Worm (Caenorhabditis elegans) whole organism, L3 larva: ENCODE results near the gene fbxb-5.

ENCODE experiments used
- R02D3.7 ChIP-seq: fragments of 150-350 bp; optimal IDR thresholded peaks from 2 replicates; lab custom pipeline; 2014; ENCODE audit warnings: missing biosample characterization, missing genetic modification characterization
- aly-2 ChIP-seq: fragments of 150-350 bp; optimal IDR thresholded peaks from 2 replicates; lab custom pipeline; 2014; ENCODE audit warnings: missing biosample characterization, missing genetic modification characterization
- ceh-16 ChIP-seq: sonication (generic microtip); optimal IDR thresholded peaks from 2 replicates; lab custom pipeline; 2017; ENCODE audit warnings: missing biosample characterization, missing genetic modification characterization
- ceh-28 ChIP-seq: fragments of 150-350 bp; optimal IDR thresholded peaks from 2 replicates; lab custom pipeline; 2014; ENCODE audit warnings: missing biosample characterization, missing genetic modification reagents, missing genetic modification characterization
- ceh-82 ChIP-seq: fragments of 150-350 bp; optimal IDR thresholded peaks from 2 replicates; lab custom pipeline; 2014; ENCODE audit warnings: missing biosample characterization, missing genetic modification characterization
- daf-12 ChIP-seq: fragments of 150-350 bp; optimal IDR thresholded peaks from 2 replicates; lab custom pipeline; 2014; ENCODE audit warnings: missing biosample characterization, missing genetic modification reagents, missing genetic modification characterization
- egl-27 ChIP-seq: sonication (generic microtip); optimal IDR thresholded peaks from 4 replicates; lab custom pipeline; 2017; ENCODE audit warnings: missing biosample characterization, missing genetic modification reagents, missing genetic modification characterization
- egl-5 ChIP-seq: fragments of 150-350 bp; optimal IDR thresholded peaks from 2 replicates; lab custom pipeline; 2017; ENCODE audit warnings: missing biosample characterization, missing genetic modification reagents, missing genetic modification characterization, inconsistent platforms
- elt-1 ChIP-seq: fragments of 150-350 bp; optimal IDR thresholded peaks from 2 replicates; lab custom pipeline; 2014; ENCODE audit warnings: missing biosample characterization, missing genetic modification characterization
- elt-2 ChIP-seq: sonication (generic microtip); optimal IDR thresholded peaks from 2 replicates; lab custom pipeline; 2016; ENCODE audit warnings: missing genetic modification reagents, mild to moderate bottlenecking, missing genetic modification characterization, missing compliant biosample characterization
- eor-1 ChIP-seq, 2 experiments: fragments of 150-350 bp; optimal IDR thresholded peaks; 2 replicates each; lab custom pipeline; 2014 to 2018; ENCODE audit warnings: missing biosample characterization in 2 of 2, missing genetic modification characterization in 2 of 2
- fkh-10 ChIP-seq: sonication (generic microtip); optimal IDR thresholded peaks from 2 replicates; lab custom pipeline; 2017; ENCODE audit warnings: missing biosample characterization, missing genetic modification reagents, missing genetic modification characterization
- fos-1 ChIP-seq: fragments of 150-350 bp; optimal IDR thresholded peaks from 2 replicates; lab custom pipeline; 2014; ENCODE audit warnings: missing biosample characterization, missing genetic modification characterization
- hmg-11 ChIP-seq: sonication (generic microtip); optimal IDR thresholded peaks from 2 replicates; lab custom pipeline; 2016; ENCODE audit warnings: missing genetic modification characterization, missing compliant biosample characterization
- lin-39 ChIP-seq: fragments of 150-350 bp; optimal IDR thresholded peaks from 2 replicates; lab custom pipeline; 2018; ENCODE audit warnings: missing biosample characterization, missing genetic modification reagents, missing genetic modification characterization
- lsy-12 ChIP-seq: sonication (generic microtip); optimal IDR thresholded peaks from 2 replicates; lab custom pipeline; 2016; ENCODE audit warnings: mild to moderate bottlenecking, missing genetic modification characterization, missing compliant biosample characterization
- mml-1 ChIP-seq: fragments of 150-350 bp; sonication (generic microtip); optimal IDR thresholded peaks from 3 replicates; lab custom pipeline; 2014; ENCODE audit warnings: missing biosample characterization, missing genetic modification characterization
- nhr-11 ChIP-seq: fragments of 150-350 bp; optimal IDR thresholded peaks from 2 replicates; lab custom pipeline; 2014; ENCODE audit warnings: missing biosample characterization, missing genetic modification characterization
- nhr-237 ChIP-seq: fragments of 150-350 bp; optimal IDR thresholded peaks from 2 replicates; lab custom pipeline; 2014; ENCODE audit warnings: missing biosample characterization, missing genetic modification characterization
- nhr-43 ChIP-seq: sonication (generic microtip); optimal IDR thresholded peaks from 2 replicates; lab custom pipeline; 2016; ENCODE audit warnings: mild to moderate bottlenecking, missing genetic modification characterization, missing compliant biosample characterization; ENCODE audit not compliant: poor library complexity, severe bottlenecking
- nhr-76 ChIP-seq: fragments of 150-350 bp; sonication (generic microtip); optimal IDR thresholded peaks from 5 replicates; lab custom pipeline; 2014; ENCODE audit warnings: missing biosample characterization, missing genetic modification characterization
- nhr-77 ChIP-seq: fragments of 150-350 bp; optimal IDR thresholded peaks from 2 replicates; lab custom pipeline; 2014; ENCODE audit warnings: missing biosample characterization, missing genetic modification characterization
- pha-4 ChIP-seq: fragments of 150-350 bp; optimal IDR thresholded peaks from 2 replicates; lab custom pipeline; 2014; ENCODE audit warnings: missing biosample characterization, missing genetic modification reagents, missing genetic modification characterization
- pqm-1 ChIP-seq: fragments of 150-350 bp; optimal IDR thresholded peaks from 2 replicates; lab custom pipeline; 2017; ENCODE audit warnings: missing biosample characterization, missing genetic modification characterization, inconsistent platforms
- sea-2 ChIP-seq: fragments of 150-350 bp; sonication (generic microtip); optimal IDR thresholded peaks from 4 replicates; lab custom pipeline; 2014; ENCODE audit warnings: missing biosample characterization, missing genetic modification reagents, missing genetic modification characterization
- skn-1 ChIP-seq: fragments of 150-350 bp; optimal IDR thresholded peaks from 2 replicates; lab custom pipeline; 2014; ENCODE audit warnings: missing biosample characterization, missing genetic modification characterization
- snpc-4 ChIP-seq: fragments of 150-350 bp; optimal IDR thresholded peaks from 2 replicates; lab custom pipeline; 2014; ENCODE audit warnings: missing biosample characterization, missing genetic modification characterization
- unc-39 ChIP-seq: sonication (generic microtip); optimal IDR thresholded peaks from 4 replicates; lab custom pipeline; 2017; ENCODE audit warnings: missing biosample characterization, missing genetic modification characterization
- unc-62 ChIP-seq: fragments of 150-350 bp; sonication (generic microtip); optimal IDR thresholded peaks from 4 replicates; lab custom pipeline; 2014; ENCODE audit warnings: missing biosample characterization, missing genetic modification reagents, missing genetic modification characterization
- zag-1 ChIP-seq: fragments of 150-350 bp; optimal IDR thresholded peaks from 2 replicates; lab custom pipeline; 2014; ENCODE audit warnings: missing biosample characterization, missing genetic modification characterization
- ztf-4 ChIP-seq: fragments of 150-350 bp; optimal IDR thresholded peaks from 2 replicates; lab custom pipeline; 2014; ENCODE audit warnings: missing biosample characterization, missing genetic modification characterization

Gene fbxb-5

ce11 chrII:1761564-1761963, 39.3 kb upstream of the fbxb-5 start, which contains the start of gene F36H5.4:
Gene F36H5.4, plus strand, starts transcription at chrII:1761864.
- TF ChIP-seq pha-4 (tag; lab: Kevin White, UChicago) (no peak), nhr-77 (tag; lab: Kevin White, UChicago) (no peak), elt-2 (tag; lab: Kevin White, UChicago) (no peak), unc-62 (GFP tag; lab: Kevin White, UChicago) (no peak), fkh-10 (GFP tag; lab: Kevin White, UChicago) (no peak), snpc-4 (tag; lab: Kevin White, UChicago) (no peak), aly-2 (tag; lab: Kevin White, UChicago) (no peak), hmg-11 (tag; lab: Kevin White, UChicago) (no peak), eor-1 (tag; optimal IDR thresholded peaks at IDR 0.05; lab: Kevin White, UChicago) (no peak), ztf-4 (tag; lab: Kevin White, UChicago) (no peak), pqm-1 (tag; lab: Kevin White, UChicago) (no peak), egl-27 (tag; lab: Kevin White, UChicago) (no peak), skn-1 (tag; lab: Kevin White, UChicago) (no peak), nhr-237 (tag; lab: Kevin White, UChicago) (no peak)

- TF ChIP-seq unc-62 (GFP tag; lab: Kevin White, UChicago) (no peak), nhr-76 (tag; lab: Kevin White, UChicago) (no peak), skn-1 (tag; lab: Kevin White, UChicago) (no peak), fos-1 (tag; lab: Kevin White, UChicago) (no peak), nhr-43 (tag; lab: Kevin White, UChicago) (no peak), lsy-12 (tag; lab: Kevin White, UChicago) (no peak), R02D3.7 (tag; lab: Kevin White, UChicago) (no peak), lin-39 (tag; lab: Kevin White, UChicago) (no peak), eor-1 (tag; optimal IDR thresholded peaks at IDR 0.05; lab: Kevin White, UChicago) (no peak), egl-5 (tag; lab: Kevin White, UChicago) (no peak)
These were observed 37.3 kb upstream of the fbxb-5 start, which contains the start of gene F36H5.18 for ce11 chrII:1759602-1760001. Gene F36H5.18, plus strand, starts transcription at chrII:1759902.

- TF ChIP-seq egl-27 (tag; lab: Kevin White, UChicago), result no peak
- no peak for TF ChIP-seq fos-1 (tag; lab: Kevin White, UChicago)
- TF ChIP-seq elt-1 (tag; lab: Kevin White, UChicago), result no peak
- no peak for TF ChIP-seq nhr-11 (tag; lab: Kevin White, UChicago)
- no peak for TF ChIP-seq unc-62 (GFP tag; lab: Kevin White, UChicago)
- no peak for TF ChIP-seq eor-1 (tag; optimal IDR thresholded peaks at IDR 0.05; lab: Kevin White, UChicago)
- TF ChIP-seq ztf-4 (tag; lab: Kevin White, UChicago), result no peak
- TF ChIP-seq ceh-82 (tag; lab: Kevin White, UChicago), result no peak
- TF ChIP-seq sea-2 (GFP tag; lab: Kevin White, UChicago), result no peak
These were observed 34.7 kb upstream of the fbxb-5 start, which contains the start of gene F36H5.10 for ce11 chrII:1757033-1757432. Gene F36H5.10, plus strand, starts transcription at chrII:1757333.

ce11 chrII:1756582-1756981, 34.3 kb upstream of the fbxb-5 start, which contains the start of gene fbxb-53:
Gene fbxb-53, plus strand, starts transcription at chrII:1756882.
- TF ChIP-seq hmg-11 (tag; lab: Kevin White, UChicago), result no peak

- TF ChIP-seq unc-39 (tag; lab: Kevin White, UChicago), result no peak
- TF ChIP-seq snpc-4 (tag; lab: Kevin White, UChicago), result no peak
- no peak for TF ChIP-seq mml-1 (tag; lab: Kevin White, UChicago)
- TF ChIP-seq eor-1 (tag; optimal IDR thresholded peaks at IDR 0.05; lab: Kevin White, UChicago), result no peak
- TF ChIP-seq lin-39 (tag; lab: Kevin White, UChicago), result no peak
- TF ChIP-seq zag-1 (tag; lab: Kevin White, UChicago), result no peak
- no peak for TF ChIP-seq egl-27 (tag; lab: Kevin White, UChicago)
- no peak for TF ChIP-seq aly-2 (tag; lab: Kevin White, UChicago)
- no peak for TF ChIP-seq pha-4 (tag; lab: Kevin White, UChicago)
- TF ChIP-seq sea-2 (GFP tag; lab: Kevin White, UChicago), result no peak
- TF ChIP-seq ceh-28 (tag; lab: Kevin White, UChicago), result no peak
- no peak for TF ChIP-seq elt-1 (tag; lab: Kevin White, UChicago)
- TF ChIP-seq nhr-237 (tag; lab: Kevin White, UChicago), result no peak
- TF ChIP-seq ceh-16 (tag; lab: Kevin White, UChicago), result no peak
- TF ChIP-seq daf-12 (tag; lab: Kevin White, UChicago), result no peak
These were observed 33.8 kb upstream of the fbxb-5 start, which contains the start of gene F36H5.17 for ce11 chrII:1756072-1756471. Gene F36H5.17, minus strand, starts transcription at chrII:1756172.
